Fruit fly (Drosophila melanogaster) whole organism, prepupa: Measurements from ENCODE around the gene PVRAP.

Source experiments
- CG31627 ChIP-seq: fragments of 200-800 bp; sonication (Bioruptor generic); optimal IDR thresholded peaks from 3 replicates; lab custom pipeline; 2016; ENCODE audit warnings: missing biosample characterization, missing genetic modification characterization
- Gug ChIP-seq: fragments of 200-800 bp; sonication (Bioruptor generic); IDR thresholded peaks from 2 replicates; pipeline ENCODE4 v1.3.6; 2022; ENCODE audit warnings: missing biosample characterization, missing genetic modification characterization
- Hr39 ChIP-seq: fragments of 200-800 bp; sonication (Bioruptor generic); optimal IDR thresholded peaks from 2 replicates; lab custom pipeline; 2016; ENCODE audit warnings: missing biosample characterization, missing genetic modification characterization
- Sox102F ChIP-seq: fragments of 200-800 bp; sonication (Bioruptor generic); optimal IDR thresholded peaks from 2 replicates; lab custom pipeline; 2016; ENCODE audit warnings: missing biosample characterization, mild to moderate bottlenecking, missing genetic modification characterization

- TF ChIP-seq CG31627 (GFP tag; lab: Kevin White, UChicago) (no peak), Sox102F (GFP tag; lab: Kevin White, UChicago) (no peak), Hr39 (no peak), Gug (GFP tag; lab: Robert Waterston, UW) (no peak)
Observed at dm6 chr3L:5993701-5994499, 3.1 kb upstream of the PVRAP start.
